Worm (Caenorhabditis elegans): ENCODE measurements around the gene Y75B8A.24.

DNA sequence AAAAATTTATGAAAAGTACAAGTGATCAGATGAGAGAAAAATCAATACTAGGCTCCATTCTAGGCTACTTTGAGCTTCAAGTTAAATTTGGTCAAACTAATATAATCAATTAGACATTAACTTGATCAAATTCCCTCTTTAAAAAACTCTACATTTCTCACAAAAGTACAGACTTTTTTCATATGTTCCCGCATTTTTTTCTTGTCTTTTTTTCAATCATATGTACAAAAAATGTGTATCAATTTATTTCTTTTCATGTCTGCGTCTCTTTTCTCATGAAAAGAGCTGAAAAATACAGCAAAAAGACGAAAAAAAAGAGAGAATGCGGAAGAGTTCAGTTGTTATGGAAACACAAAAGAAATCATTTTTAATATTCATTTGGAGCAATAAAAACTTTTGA is 25.7 kb upstream of the Y75B8A.24 start:
- TF ChIP-seq ztf-22 (GFP tag; optimal IDR thresholded peaks at IDR 0.05) (no peak), snpc-3.4 (tag; optimal IDR thresholded peaks at IDR 0.05) (no peak), lin-26 (GFP tag; IDR thresholded peaks at IDR 0.05) (no peak), F23B12.7 (tag; optimal IDR thresholded peaks at IDR 0.05; ENCODE audit: insufficient read depth) (no peak), unc-130 (GFP tag; optimal IDR thresholded peaks at IDR 0.05) (no peak), D2030.7 (GFP tag; IDR thresholded peaks at IDR 0.05) (no peak), ceh-40 (GFP tag; IDR thresholded peaks at IDR 0.05) (no peak), B0035.1 (tag; optimal IDR thresholded peaks at IDR 0.05) (no peak), let-526 (GFP tag; IDR thresholded peaks at IDR 0.05) (no peak), pha-4 (tag; optimal IDR thresholded peaks at IDR 0.05) (no peak), nhr-120 (GFP tag; IDR thresholded peaks at IDR 0.05) (no peak), chd-7 (tag; optimal IDR thresholded peaks at IDR 0.05) (no peak)
